Worm (Caenorhabditis elegans): ENCODE results near the gene cap-2.
A peak's percentile ranks its signal among the peaks of the same experiment; 100 is the strongest.

cap-2 gene

DNA sequence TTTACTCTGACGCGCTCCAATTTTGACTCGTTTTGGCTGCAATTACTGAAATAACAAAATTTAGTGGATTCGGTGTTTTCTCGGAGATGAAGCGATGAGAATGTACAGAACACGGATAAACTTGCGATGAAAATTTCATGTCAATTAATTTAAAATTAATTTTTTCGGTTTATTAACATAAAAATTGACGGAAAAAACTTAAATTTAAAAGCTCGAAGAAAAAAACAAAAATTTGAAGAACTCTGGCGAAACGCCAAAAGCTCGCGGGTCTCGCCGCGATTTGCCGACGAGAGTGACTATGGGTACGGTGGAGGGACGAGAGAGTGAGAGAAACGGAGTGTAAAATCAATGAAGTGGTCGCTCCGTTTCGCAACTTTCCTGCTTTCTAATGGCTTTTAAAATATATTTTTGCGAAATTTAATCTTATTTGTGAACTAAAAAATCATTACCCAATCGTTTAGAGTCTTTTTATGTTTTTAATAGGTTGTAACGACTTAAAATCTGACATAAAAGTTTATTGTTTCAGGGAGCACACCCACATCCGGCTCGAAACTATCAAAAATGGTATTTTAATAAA lies at the start of gene cap-2, which contains the start of gene gmps-1:
Gene cap-2, plus strand, starts transcription at position 527 of the 577 bp plus-strand sequence.
Gene gmps-1, minus strand, starts transcription at position 51 of the 577 bp plus-strand sequence.
- peak; percentile 79 for TF ChIP-seq snpc-4 (tag; optimal IDR thresholded peaks at IDR 0.05)
- peak; percentile 68 for TF ChIP-seq nhr-28 (tag; optimal IDR thresholded peaks at IDR 0.05)
- TF ChIP-seq tbx-2 (tag; optimal IDR thresholded peaks at IDR 0.05) = peak; percentile 94
- peak; percentile 80 for TF ChIP-seq egl-27 (tag; optimal IDR thresholded peaks at IDR 0.05)
- no peak for TF ChIP-seq nhr-12 (tag; optimal IDR thresholded peaks at IDR 0.05)
- TF ChIP-seq nhr-76 (tag; optimal IDR thresholded peaks at IDR 0.05) = no peak
- TF ChIP-seq ztf-4 (tag; optimal IDR thresholded peaks at IDR 0.05) = peak; percentile 55
- TF ChIP-seq pqm-1 (tag; optimal IDR thresholded peaks at IDR 0.05) = peak; percentile 74
- peak; percentile 84 for TF ChIP-seq elt-1 (tag; optimal IDR thresholded peaks at IDR 0.05)
- peak; percentile 90 for TF ChIP-seq skn-1 (tag; optimal IDR thresholded peaks at IDR 0.05)
- peak; percentile 96 for TF ChIP-seq nhr-43 (tag; optimal IDR thresholded peaks at IDR 0.05; ENCODE audit: poor library complexity, severe bottlenecking)
- peak; percentile 98 for TF ChIP-seq ceh-28 (tag; optimal IDR thresholded peaks at IDR 0.05)
- no peak for TF ChIP-seq ceh-9 (tag; optimal IDR thresholded peaks at IDR 0.05)
- peak; percentile 95 for TF ChIP-seq jun-1 (tag; optimal IDR thresholded peaks at IDR 0.05)
- peak; percentile 96 for TF ChIP-seq hmg-11 (tag; optimal IDR thresholded peaks at IDR 0.05)
- TF ChIP-seq nhr-77 (tag; optimal IDR thresholded peaks at IDR 0.05) = peak; percentile 91
- TF ChIP-seq ceh-16 (tag; optimal IDR thresholded peaks at IDR 0.05) = no peak
- TF ChIP-seq nfya-1 (tag; optimal IDR thresholded peaks at IDR 0.05; ENCODE audit: insufficient read depth) = peak; percentile 99
- no peak for TF ChIP-seq fkh-2 (tag; optimal IDR thresholded peaks at IDR 0.05)
- peak in 1 of 2 experiments; percentile 38 for TF ChIP-seq eor-1 (tag; optimal IDR thresholded peaks at IDR 0.05)
- peak; percentile 11 for TF ChIP-seq nhr-67 (tag; optimal IDR thresholded peaks at IDR 0.05)
- TF ChIP-seq nhr-23 (tag; optimal IDR thresholded peaks at IDR 0.05) = peak; percentile 97
- TF ChIP-seq R02D3.7 (tag; optimal IDR thresholded peaks at IDR 0.05) = peak; percentile 98
- TF ChIP-seq pha-4 (tag; optimal IDR thresholded peaks at IDR 0.05) = peak; percentile 91
- TF ChIP-seq ZK546.5 (tag; optimal IDR thresholded peaks at IDR 0.05) = peak; percentile 54
- TF ChIP-seq lsy-12 (tag; optimal IDR thresholded peaks at IDR 0.05) = peak; percentile 97
- peak; percentile 93 for TF ChIP-seq nhr-25 (tag; optimal IDR thresholded peaks at IDR 0.05)
- no peak for TF ChIP-seq fos-1 (tag; optimal IDR thresholded peaks at IDR 0.05)
- peak; percentile 90 for TF ChIP-seq egl-5 (tag; optimal IDR thresholded peaks at IDR 0.05)
- TF ChIP-seq mml-1 (tag; optimal IDR thresholded peaks at IDR 0.05) = no peak
- TF ChIP-seq ceh-82 (tag; optimal IDR thresholded peaks at IDR 0.05) = peak; percentile 95
- TF ChIP-seq elt-3 (tag; optimal IDR thresholded peaks at IDR 0.05) = peak in 1 of 3 experiments; percentile 35
- TF ChIP-seq ztf-11 (tag; optimal IDR thresholded peaks at IDR 0.05) = no peak
- TF ChIP-seq ama-1 (optimal IDR thresholded peaks at IDR 0.05) = peak; percentile 77
- no peak for TF ChIP-seq unc-39 (tag; optimal IDR thresholded peaks at IDR 0.05)
- no peak for TF ChIP-seq nhr-237 (tag; optimal IDR thresholded peaks at IDR 0.05)
- peak; percentile 54 for TF ChIP-seq aly-2 (tag; optimal IDR thresholded peaks at IDR 0.05)
- TF ChIP-seq sea-2 (GFP tag; optimal IDR thresholded peaks at IDR 0.05) = no peak
- TF ChIP-seq unc-62 (GFP tag; optimal IDR thresholded peaks at IDR 0.05) = peak; percentile 73
- no peak for TF ChIP-seq mdl-1 (tag; optimal IDR thresholded peaks at IDR 0.05)
- peak; percentile 88 for TF ChIP-seq fkh-10 (GFP tag; optimal IDR thresholded peaks at IDR 0.05)
- TF ChIP-seq lin-15B (tag; optimal IDR thresholded peaks at IDR 0.05) = peak; percentile 93
- TF ChIP-seq lin-39 (tag; optimal IDR thresholded peaks at IDR 0.05) = peak; percentile 97
- no peak for TF ChIP-seq daf-12 (tag; optimal IDR thresholded peaks at IDR 0.05)
- peak; percentile 72 for TF ChIP-seq elt-2 (tag; optimal IDR thresholded peaks at IDR 0.05)
- peak; percentile 68 for TF ChIP-seq zag-1 (tag; optimal IDR thresholded peaks at IDR 0.05)
- TF ChIP-seq nhr-11 (tag; optimal IDR thresholded peaks at IDR 0.05) = peak; percentile 74
